Worm (Caenorhabditis elegans) whole organism, early embryonic: ENCODE data around the gene nhr-214.
A peak's percentile ranks its signal among the peaks of the same experiment; 100 is the strongest.

Experiments
- B0310.2 ChIP-seq: sonication (generic microtip); optimal IDR thresholded peaks from 2 replicates; lab custom pipeline; 2016; ENCODE audit warnings: mild to moderate bottlenecking, missing genetic modification characterization, missing compliant biosample characterization
- F13C5.2 ChIP-seq: sonication (generic microtip); optimal IDR thresholded peaks from 2 replicates; lab custom pipeline; 2017; ENCODE audit warnings: mild to moderate bottlenecking, missing genetic modification characterization, inconsistent platforms, missing compliant biosample characterization
- aly-1 ChIP-seq: sonication (generic microtip); optimal IDR thresholded peaks from 2 replicates; lab custom pipeline; 2016; ENCODE audit warnings: missing genetic modification characterization, missing compliant biosample characterization
- ama-1 ChIP-seq: fragments of 150-350 bp; optimal IDR thresholded peaks from 2 replicates; lab custom pipeline; 2014
- ceh-13 ChIP-seq: fragments of 200-800 bp; sonication (Bioruptor generic); optimal IDR thresholded peaks from 2 replicates; lab custom pipeline; 2018; ENCODE audit warnings: mild to moderate bottlenecking, missing genetic modification characterization, missing compliant biosample characterization
- ceh-36 ChIP-seq: sonication (generic microtip); optimal IDR thresholded peaks from 2 replicates; lab custom pipeline; 2016; ENCODE audit warnings: missing genetic modification characterization, inconsistent platforms, missing compliant biosample characterization
- ets-7 ChIP-seq: sonication (generic microtip); optimal IDR thresholded peaks from 2 replicates; lab custom pipeline; 2016; ENCODE audit warnings: missing genotype, missing genetic modification characterization, missing compliant biosample characterization
- flt-1 ChIP-seq: fragments of 200-800 bp; sonication (Bioruptor generic); IDR thresholded peaks from 2 replicates; pipeline ENCODE4 v1.3.6; 2022; ENCODE audit warnings: missing genetic modification characterization, missing compliant biosample characterization
- hmbx-1 ChIP-seq: sonication (generic microtip); optimal IDR thresholded peaks from 2 replicates; lab custom pipeline; 2016; ENCODE audit warnings: mild to moderate bottlenecking, missing genetic modification characterization, missing compliant biosample characterization
- hmg-4 ChIP-seq: fragments of 200-800 bp; sonication (Bioruptor generic); optimal IDR thresholded peaks from 2 replicates; lab custom pipeline; 2018; ENCODE audit warnings: mild to moderate bottlenecking, missing genetic modification characterization, missing compliant biosample characterization
- hnd-1 ChIP-seq: sonication (generic microtip); optimal IDR thresholded peaks from 2 replicates; lab custom pipeline; 2016; ENCODE audit warnings: missing genetic modification characterization, missing compliant biosample characterization
- pes-1 ChIP-seq: fragments of 200-800 bp; sonication (Bioruptor generic); IDR thresholded peaks from 2 replicates; pipeline ENCODE4 v1.3.6; 2022; ENCODE audit warnings: missing genetic modification reagents, missing genetic modification characterization, missing compliant biosample characterization
- scrt-1 ChIP-seq: fragments of 200-800 bp; sonication (Bioruptor generic); IDR thresholded peaks from 2 replicates; pipeline ENCODE4 v1.3.6; 2022; ENCODE audit warnings: missing genetic modification characterization, missing compliant biosample characterization
- sea-1 ChIP-seq: fragments of 200-800 bp; sonication (Bioruptor generic); conservative IDR thresholded peaks from 2 replicates; pipeline ENCODE4 v1.3.6; 2022; ENCODE audit warnings: missing genetic modification characterization, missing compliant biosample characterization
- tbx-11 ChIP-seq: fragments of 200-800 bp; sonication (Bioruptor generic); IDR thresholded peaks from 2 replicates; pipeline ENCODE4 v1.3.6; 2022; ENCODE audit warnings: missing genetic modification characterization, missing compliant biosample characterization
- tbx-37 ChIP-seq: fragments of 200-800 bp; sonication (Bioruptor generic); conservative IDR thresholded peaks from 2 replicates; pipeline ENCODE4 v1.3.6; 2022; ENCODE audit warnings: missing genetic modification reagents, missing genetic modification characterization, missing compliant biosample characterization
- tra-4 ChIP-seq: sonication (generic microtip); optimal IDR thresholded peaks from 2 replicates; lab custom pipeline; 2017; ENCODE audit warnings: missing genetic modification characterization, missing compliant biosample characterization

nhr-214 gene

ce11 chrX:12659814-12660213, 42.0 kb downstream of the nhr-214 start, which contains the start of gene C02B4.3:
Gene C02B4.3, minus strand, starts transcription at chrX:12659847.
- TF ChIP-seq hnd-1 (no peak), ceh-13 (GFP tag; lab: Kevin White, UChicago) (no peak), sea-1 (GFP tag; lab: Robert Waterston, UW) (no peak), pes-1 (no peak), tra-4 (tag; lab: Kevin White, UChicago) (no peak), ets-7 (tag; lab: Kevin White, UChicago) (no peak), hmg-4 (GFP tag; lab: Kevin White, UChicago) (no peak), ama-1 (lab: Kevin White, UChicago) (no peak), aly-1 (no peak), tbx-11 (GFP tag; lab: Robert Waterston, UW) (no peak), F13C5.2 (tag; lab: Kevin White, UChicago) (no peak), scrt-1 (GFP tag; lab: Robert Waterston, UW) (no peak), ceh-36 (tag; lab: Kevin White, UChicago) (no peak), tbx-37 (GFP tag; lab: Robert Waterston, UW) (no peak), hmbx-1 (tag; lab: Kevin White, UChicago) (no peak), B0310.2 (tag; lab: Kevin White, UChicago) (no peak), flt-1 (no peak)

ce11 chrX:12656420-12657033, 45.3 kb downstream of the nhr-214 start:
- TF ChIP-seq hmbx-1 (tag; lab: Kevin White, UChicago), result no peak
- 0 out of 2 replicates have a peak, but pooled peaks have one; percentile 49 for TF ChIP-seq pes-1

DNA sequence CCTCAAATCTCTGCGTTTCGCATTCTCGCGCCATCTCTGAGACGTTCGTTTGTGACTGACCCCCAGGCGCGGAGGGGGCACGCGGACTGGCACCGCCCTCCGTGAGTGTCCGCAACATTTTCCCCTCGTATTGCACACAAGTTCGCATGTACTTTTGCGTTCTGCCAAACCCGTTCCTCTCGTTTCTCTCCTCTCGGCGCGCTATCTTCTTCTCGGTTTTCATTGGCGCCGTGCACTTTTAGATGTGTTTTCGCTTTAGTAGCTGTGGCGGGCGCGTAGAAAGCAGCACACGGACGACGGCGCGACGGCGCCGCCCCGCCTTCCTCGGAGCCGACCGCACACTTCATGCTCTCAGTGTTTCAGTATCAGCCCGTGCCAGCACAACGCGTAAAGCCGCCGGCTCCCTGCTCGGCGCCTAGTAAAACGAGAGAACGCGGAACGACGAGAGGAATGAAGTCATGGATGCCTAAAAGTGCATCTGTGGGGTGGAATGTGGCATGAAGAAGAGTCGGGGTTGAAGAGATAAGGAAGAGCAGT, 46.5 kb downstream of the nhr-214 start:
- TF ChIP-seq ceh-36 (tag; lab: Kevin White, UChicago) (no peak), tra-4 (tag; lab: Kevin White, UChicago) (no peak), hmg-4 (GFP tag; lab: Kevin White, UChicago) (no peak), sea-1 (GFP tag; lab: Robert Waterston, UW) (no peak), ceh-13 (GFP tag; lab: Kevin White, UChicago) (no peak), tbx-37 (GFP tag; lab: Robert Waterston, UW) (no peak), ets-7 (tag; lab: Kevin White, UChicago) (no peak), hnd-1 (no peak), F13C5.2 (tag; lab: Kevin White, UChicago) (no peak), aly-1 (no peak), hmbx-1 (tag; lab: Kevin White, UChicago) (no peak), B0310.2 (tag; lab: Kevin White, UChicago) (no peak), ama-1 (lab: Kevin White, UChicago) (no peak), tbx-11 (GFP tag; lab: Robert Waterston, UW) (no peak), scrt-1 (GFP tag; lab: Robert Waterston, UW) (no peak), flt-1 (no peak), pes-1 (no peak)
